Worm (Caenorhabditis elegans): ENCODE data around the gene cutl-3.
A peak's percentile ranks its signal among the peaks of the same experiment; 100 is the strongest.

Gene cutl-3

ce11 chrX:15040552-15041080, 41.6 kb upstream of the cutl-3 start, which contains the start of gene C18B12.4 (continued):
- TF ChIP-seq ama-1 (optimal IDR thresholded peaks at IDR 0.05) = no peak
- peak; percentile 36 for TF ChIP-seq ets-4 (tag; optimal IDR thresholded peaks at IDR 0.05)
- no peak for TF ChIP-seq nhr-232 (tag; optimal IDR thresholded peaks at IDR 0.05)
- peak; percentile 6; the same call in 1 of the 2 replicates for TF ChIP-seq sox-2 (GFP tag; IDR thresholded peaks at IDR 0.05)
- no peak for TF ChIP-seq mec-3 (tag; optimal IDR thresholded peaks at IDR 0.05; ENCODE audit: borderline replicate concordance)
- peak; percentile 9 for TF ChIP-seq ztf-16 (tag; optimal IDR thresholded peaks at IDR 0.05)
- peak; percentile 30 for TF ChIP-seq F13H6.1 (tag; optimal IDR thresholded peaks at IDR 0.05)
- TF ChIP-seq elt-2 (tag; optimal IDR thresholded peaks at IDR 0.05) = peak; percentile 30

ce11 chrX:15039696-15040212, 40.8 kb upstream of the cutl-3 start:
- TF ChIP-seq npax-4 (tag; optimal IDR thresholded peaks at IDR 0.05) = no peak
- TF ChIP-seq pros-1 (tag; optimal IDR thresholded peaks at IDR 0.05) = no peak
- no peak for TF ChIP-seq ama-1 (optimal IDR thresholded peaks at IDR 0.05)
- no peak for TF ChIP-seq pag-3 (tag; optimal IDR thresholded peaks at IDR 0.05; ENCODE audit: borderline replicate concordance)
- no peak for TF ChIP-seq rnt-1 (tag; optimal IDR thresholded peaks at IDR 0.05)
- no peak for TF ChIP-seq unc-86 (tag; optimal IDR thresholded peaks at IDR 0.05)
- no peak for TF ChIP-seq pha-2 (tag; optimal IDR thresholded peaks at IDR 0.05)
- TF ChIP-seq zip-5 (tag; optimal IDR thresholded peaks at IDR 0.05) = no peak
- no peak for TF ChIP-seq dve-1 (tag; optimal IDR thresholded peaks at IDR 0.05)
- TF ChIP-seq tbx-2 (tag; optimal IDR thresholded peaks at IDR 0.05) = no peak

ce11 chrX:15039029-15039695, 40.2 kb upstream of the cutl-3 start:
- TF ChIP-seq gmeb-2 (tag; optimal IDR thresholded peaks at IDR 0.05) = no peak
- no peak for TF ChIP-seq pros-1 (tag; optimal IDR thresholded peaks at IDR 0.05)

ce11 chrX:15036287-15036686, 37.3 kb upstream of the cutl-3 start:
- TF ChIP-seq K09A11.1 (tag; optimal IDR thresholded peaks at IDR 0.05; ENCODE audit: insufficient read depth) = no peak
- TF ChIP-seq C38D4.7 (GFP tag; optimal IDR thresholded peaks at IDR 0.05) = no peak
- TF ChIP-seq ceh-14 (tag; optimal IDR thresholded peaks at IDR 0.05) = no peak
- no peak for TF ChIP-seq T23F11.4 (GFP tag; optimal IDR thresholded peaks at IDR 0.05)
- no peak for TF ChIP-seq pax-1 (tag; optimal IDR thresholded peaks at IDR 0.05)
- no peak for TF ChIP-seq nhr-232 (tag; optimal IDR thresholded peaks at IDR 0.05)
- no peak for TF ChIP-seq fkh-10 (GFP tag; optimal IDR thresholded peaks at IDR 0.05)
- TF ChIP-seq hlh-15 (tag; optimal IDR thresholded peaks at IDR 0.05) = no peak
- TF ChIP-seq unc-86 (tag; optimal IDR thresholded peaks at IDR 0.05) = no peak
- no peak for TF ChIP-seq ama-1 (optimal IDR thresholded peaks at IDR 0.05)
- no peak for TF ChIP-seq pha-4 (tag; optimal IDR thresholded peaks at IDR 0.05)
- no peak for TF ChIP-seq pros-1 (tag; optimal IDR thresholded peaks at IDR 0.05)
- TF ChIP-seq C08G9.2 (tag; optimal IDR thresholded peaks at IDR 0.05) = no peak
- TF ChIP-seq fax-1 (tag; optimal IDR thresholded peaks at IDR 0.05) = no peak
- TF ChIP-seq ceh-19 (GFP tag; optimal IDR thresholded peaks at IDR 0.05) = no peak
- no peak for TF ChIP-seq unc-55 (GFP tag; optimal IDR thresholded peaks at IDR 0.05)
- TF ChIP-seq ceh-48 (tag; optimal IDR thresholded peaks at IDR 0.05) = no peak

ce11 chrX:15035748-15036147, 36.7 kb upstream of the cutl-3 start:
- TF ChIP-seq dve-1 (tag; optimal IDR thresholded peaks at IDR 0.05) = no peak
- TF ChIP-seq F13H6.1 (tag; optimal IDR thresholded peaks at IDR 0.05) = no peak
- TF ChIP-seq ref-2 (tag; optimal IDR thresholded peaks at IDR 0.05) = no peak
- no peak for TF ChIP-seq lin-11 (tag; optimal IDR thresholded peaks at IDR 0.05)
- no peak for TF ChIP-seq K09A11.1 (tag; optimal IDR thresholded peaks at IDR 0.05; ENCODE audit: insufficient read depth)
- TF ChIP-seq fkh-10 (GFP tag; optimal IDR thresholded peaks at IDR 0.05) = no peak
- no peak for TF ChIP-seq sdc-2 (tag; optimal IDR thresholded peaks at IDR 0.05)
- TF ChIP-seq pha-2 (tag; optimal IDR thresholded peaks at IDR 0.05) = no peak
- TF ChIP-seq ceh-14 (tag; optimal IDR thresholded peaks at IDR 0.05) = no peak
- no peak for TF ChIP-seq elt-2 (tag; optimal IDR thresholded peaks at IDR 0.05)
- no peak for TF ChIP-seq ttx-3 (tag; optimal IDR thresholded peaks at IDR 0.05)
- no peak for TF ChIP-seq ceh-48 (tag; optimal IDR thresholded peaks at IDR 0.05)
- no peak for TF ChIP-seq ceh-6 (GFP tag; optimal IDR thresholded peaks at IDR 0.05)
